Worm (Caenorhabditis elegans) whole organism, L2 larva: ENCODE measurements around the gene ehbp-1.

Experiments used
- egl-27 ChIP-seq: sonication (generic microtip); optimal IDR thresholded peaks from 3 replicates; lab custom pipeline; 2017; ENCODE audit warnings: missing biosample characterization, missing genetic modification reagents, missing genetic modification characterization
- nhr-11 ChIP-seq: fragments of 150-350 bp; optimal IDR thresholded peaks from 2 replicates; lab custom pipeline; 2014; ENCODE audit warnings: missing biosample characterization, missing genetic modification characterization
- nhr-77 ChIP-seq: fragments of 150-350 bp; optimal IDR thresholded peaks from 2 replicates; lab custom pipeline; 2014; ENCODE audit warnings: missing biosample characterization, missing genetic modification characterization

ce11 chrV:9584263-9584662 lies 33.8 kb downstream of the ehbp-1 start:
- TF ChIP-seq egl-27 (tag; lab: Kevin White, UChicago) (no peak), nhr-11 (no peak), nhr-77 (tag; lab: Kevin White, UChicago) (no peak)
